Worm (Caenorhabditis elegans) whole organism, L3 larva: Measurements from ENCODE around the gene F18E9.8.
"Not testable (repeated sequence)": the region's sequence is repeated elsewhere in the genome, so short reads cannot be mapped to it uniquely, and the experiment has no call there.

ENCODE experiments used
- R02D3.7 ChIP-seq: fragments of 150-350 bp; optimal IDR thresholded peaks from 2 replicates; lab custom pipeline; 2014; ENCODE audit warnings: missing biosample characterization, missing genetic modification characterization
- ZK546.5 ChIP-seq: sonication (generic microtip); optimal IDR thresholded peaks from 2 replicates; lab custom pipeline; 2017; ENCODE audit warnings: missing biosample characterization, missing genetic modification characterization
- aly-2 ChIP-seq: fragments of 150-350 bp; optimal IDR thresholded peaks from 2 replicates; lab custom pipeline; 2014; ENCODE audit warnings: missing biosample characterization, missing genetic modification characterization
- ama-1 ChIP-seq: fragments of 150-350 bp; optimal IDR thresholded peaks from 2 replicates; lab custom pipeline; 2018
- ceh-16 ChIP-seq: sonication (generic microtip); optimal IDR thresholded peaks from 2 replicates; lab custom pipeline; 2017; ENCODE audit warnings: missing biosample characterization, missing genetic modification characterization
- ceh-28 ChIP-seq: fragments of 150-350 bp; optimal IDR thresholded peaks from 2 replicates; lab custom pipeline; 2014; ENCODE audit warnings: missing biosample characterization, missing genetic modification reagents, missing genetic modification characterization
- ceh-82 ChIP-seq: fragments of 150-350 bp; optimal IDR thresholded peaks from 2 replicates; lab custom pipeline; 2014; ENCODE audit warnings: missing biosample characterization, missing genetic modification characterization
- ceh-9 ChIP-seq: sonication (generic microtip); optimal IDR thresholded peaks from 2 replicates; lab custom pipeline; 2018; ENCODE audit warnings: missing biosample characterization, missing genetic modification characterization
- egl-27 ChIP-seq: sonication (generic microtip); optimal IDR thresholded peaks from 4 replicates; lab custom pipeline; 2017; ENCODE audit warnings: missing biosample characterization, missing genetic modification reagents, missing genetic modification characterization
- egl-5 ChIP-seq: fragments of 150-350 bp; optimal IDR thresholded peaks from 2 replicates; lab custom pipeline; 2017; ENCODE audit warnings: missing biosample characterization, missing genetic modification reagents, missing genetic modification characterization, inconsistent platforms
- elt-2 ChIP-seq: sonication (generic microtip); optimal IDR thresholded peaks from 2 replicates; lab custom pipeline; 2016; ENCODE audit warnings: missing genetic modification reagents, mild to moderate bottlenecking, missing genetic modification characterization, missing compliant biosample characterization
- fkh-10 ChIP-seq: sonication (generic microtip); optimal IDR thresholded peaks from 2 replicates; lab custom pipeline; 2017; ENCODE audit warnings: missing biosample characterization, missing genetic modification reagents, missing genetic modification characterization
- fkh-2 ChIP-seq: fragments of 150-350 bp; optimal IDR thresholded peaks from 2 replicates; lab custom pipeline; 2014; ENCODE audit warnings: missing biosample characterization, missing genetic modification reagents, missing genetic modification characterization
- hmg-11 ChIP-seq: sonication (generic microtip); optimal IDR thresholded peaks from 2 replicates; lab custom pipeline; 2016; ENCODE audit warnings: missing genetic modification characterization, missing compliant biosample characterization
- lin-39 ChIP-seq: fragments of 150-350 bp; optimal IDR thresholded peaks from 2 replicates; lab custom pipeline; 2018; ENCODE audit warnings: missing biosample characterization, missing genetic modification reagents, missing genetic modification characterization
- mdl-1 ChIP-seq: fragments of 150-350 bp; optimal IDR thresholded peaks from 2 replicates; lab custom pipeline; 2014; ENCODE audit warnings: missing biosample characterization, missing genetic modification characterization
- mml-1 ChIP-seq: fragments of 150-350 bp; sonication (generic microtip); optimal IDR thresholded peaks from 3 replicates; lab custom pipeline; 2014; ENCODE audit warnings: missing biosample characterization, missing genetic modification characterization
- nfya-1 ChIP-seq: sonication (generic microtip); optimal IDR thresholded peaks from 2 replicates; lab custom pipeline; 2017; ENCODE audit warnings: missing genetic modification characterization, mild to moderate bottlenecking, missing compliant biosample characterization, antibody characterized with exemption, moderate library complexity; ENCODE audit not compliant: insufficient read depth
- nhr-11 ChIP-seq: fragments of 150-350 bp; optimal IDR thresholded peaks from 2 replicates; lab custom pipeline; 2014; ENCODE audit warnings: missing biosample characterization, missing genetic modification characterization
- nhr-237 ChIP-seq: fragments of 150-350 bp; optimal IDR thresholded peaks from 2 replicates; lab custom pipeline; 2014; ENCODE audit warnings: missing biosample characterization, missing genetic modification characterization
- nhr-25 ChIP-seq: sonication (generic microtip); optimal IDR thresholded peaks from 2 replicates; lab custom pipeline; 2017; ENCODE audit warnings: missing biosample characterization, missing genetic modification characterization
- nhr-28 ChIP-seq: fragments of 150-350 bp; optimal IDR thresholded peaks from 2 replicates; lab custom pipeline; 2014; ENCODE audit warnings: missing biosample characterization, missing genetic modification characterization
- nhr-43 ChIP-seq: sonication (generic microtip); optimal IDR thresholded peaks from 2 replicates; lab custom pipeline; 2016; ENCODE audit warnings: mild to moderate bottlenecking, missing genetic modification characterization, missing compliant biosample characterization; ENCODE audit not compliant: poor library complexity, severe bottlenecking
- nhr-67 ChIP-seq: fragments of 150-350 bp; optimal IDR thresholded peaks from 2 replicates; lab custom pipeline; 2014; ENCODE audit warnings: missing biosample characterization, missing genetic modification characterization
- nhr-76 ChIP-seq: fragments of 150-350 bp; sonication (generic microtip); optimal IDR thresholded peaks from 5 replicates; lab custom pipeline; 2014; ENCODE audit warnings: missing biosample characterization, missing genetic modification characterization
- nhr-77 ChIP-seq: fragments of 150-350 bp; optimal IDR thresholded peaks from 2 replicates; lab custom pipeline; 2014; ENCODE audit warnings: missing biosample characterization, missing genetic modification characterization
- pha-4 ChIP-seq: fragments of 150-350 bp; optimal IDR thresholded peaks from 2 replicates; lab custom pipeline; 2014; ENCODE audit warnings: missing biosample characterization, missing genetic modification reagents, missing genetic modification characterization
- sea-2 ChIP-seq: fragments of 150-350 bp; sonication (generic microtip); optimal IDR thresholded peaks from 4 replicates; lab custom pipeline; 2014; ENCODE audit warnings: missing biosample characterization, missing genetic modification reagents, missing genetic modification characterization
- skn-1 ChIP-seq: fragments of 150-350 bp; optimal IDR thresholded peaks from 2 replicates; lab custom pipeline; 2014; ENCODE audit warnings: missing biosample characterization, missing genetic modification characterization
- tbx-2 ChIP-seq: sonication (generic microtip); optimal IDR thresholded peaks from 2 replicates; lab custom pipeline; 2016; ENCODE audit warnings: mild to moderate bottlenecking, missing genetic modification characterization, missing compliant biosample characterization
- zag-1 ChIP-seq: fragments of 150-350 bp; optimal IDR thresholded peaks from 2 replicates; lab custom pipeline; 2014; ENCODE audit warnings: missing biosample characterization, missing genetic modification characterization
- ztf-4 ChIP-seq: fragments of 150-350 bp; optimal IDR thresholded peaks from 2 replicates; lab custom pipeline; 2014; ENCODE audit warnings: missing biosample characterization, missing genetic modification characterization

The F18E9.8 gene

DNA sequence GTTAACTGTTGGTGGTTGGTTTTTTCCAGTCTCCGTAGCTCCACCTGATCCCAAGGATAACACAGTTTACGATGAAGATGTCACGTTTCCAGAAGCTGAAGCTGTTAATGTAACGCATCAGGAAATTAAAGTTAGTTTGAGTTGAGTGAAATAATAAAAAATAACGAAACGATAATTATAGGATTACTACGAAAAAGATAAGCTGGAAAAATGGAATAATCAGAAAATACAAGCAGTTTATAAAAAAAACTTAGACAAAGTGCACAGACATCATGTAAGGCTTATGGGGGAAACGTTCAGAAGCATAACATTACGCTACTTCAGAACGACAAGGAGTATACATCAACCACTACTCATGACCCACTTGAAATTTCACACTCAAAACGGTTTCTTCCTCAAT is at the start of gene F18E9.8:
F18E9.8 (minus strand) TSS at position 101 of the 400 bp plus-strand sequence.
- TF ChIP-seq mdl-1 (tag; lab: Kevin White, UChicago): no peak
- TF ChIP-seq sea-2 (GFP tag; lab: Kevin White, UChicago): no peak
- no peak for TF ChIP-seq nhr-237 (tag; lab: Kevin White, UChicago)
- no peak for TF ChIP-seq R02D3.7
- TF ChIP-seq nhr-76 (tag; lab: Kevin White, UChicago): no peak
- TF ChIP-seq ceh-16 (tag; lab: Kevin White, UChicago): no peak
- no peak for TF ChIP-seq lin-39
- TF ChIP-seq aly-2 (tag; lab: Kevin White, UChicago): no peak
- no peak for TF ChIP-seq ama-1 (lab: Kevin White, UChicago)
- no peak for TF ChIP-seq egl-5 (tag; lab: Kevin White, UChicago)
- TF ChIP-seq, all 47 proteins: peak for 0

DNA sequence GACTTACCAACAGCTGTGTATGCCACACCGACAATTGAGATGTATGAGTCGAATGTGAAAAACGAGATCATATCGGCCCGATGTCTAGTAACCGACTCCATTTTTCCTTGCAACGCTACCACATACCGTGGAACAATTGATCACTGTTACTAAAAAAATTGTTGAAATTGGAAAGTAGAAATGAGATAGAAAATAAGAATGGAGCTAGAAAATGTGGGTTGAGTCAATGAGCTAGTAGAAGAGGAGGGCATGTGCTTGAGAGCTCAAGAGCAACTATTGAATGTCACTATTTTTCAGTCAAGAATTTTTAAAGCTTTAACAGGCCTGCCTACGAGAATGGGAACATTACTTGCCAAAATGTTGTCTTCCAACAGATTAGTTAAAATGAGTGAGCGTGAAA is 43.7 kb upstream of the F18E9.8 start, which contains the start of gene K01A12.3:
K01A12.3 (minus strand) TSS at position 101 of the 400 bp plus-strand sequence.
- TF ChIP-seq nhr-237 (tag; lab: Kevin White, UChicago) (no peak), ceh-28 (no peak), nhr-77 (tag; lab: Kevin White, UChicago) (no peak), fkh-10 (GFP tag; lab: Kevin White, UChicago) (no peak), sea-2 (GFP tag; lab: Kevin White, UChicago) (no peak), elt-2 (tag; lab: Kevin White, UChicago) (no peak), mml-1 (no peak), skn-1 (tag; lab: Kevin White, UChicago) (no peak), nhr-67 (no peak)

DNA sequence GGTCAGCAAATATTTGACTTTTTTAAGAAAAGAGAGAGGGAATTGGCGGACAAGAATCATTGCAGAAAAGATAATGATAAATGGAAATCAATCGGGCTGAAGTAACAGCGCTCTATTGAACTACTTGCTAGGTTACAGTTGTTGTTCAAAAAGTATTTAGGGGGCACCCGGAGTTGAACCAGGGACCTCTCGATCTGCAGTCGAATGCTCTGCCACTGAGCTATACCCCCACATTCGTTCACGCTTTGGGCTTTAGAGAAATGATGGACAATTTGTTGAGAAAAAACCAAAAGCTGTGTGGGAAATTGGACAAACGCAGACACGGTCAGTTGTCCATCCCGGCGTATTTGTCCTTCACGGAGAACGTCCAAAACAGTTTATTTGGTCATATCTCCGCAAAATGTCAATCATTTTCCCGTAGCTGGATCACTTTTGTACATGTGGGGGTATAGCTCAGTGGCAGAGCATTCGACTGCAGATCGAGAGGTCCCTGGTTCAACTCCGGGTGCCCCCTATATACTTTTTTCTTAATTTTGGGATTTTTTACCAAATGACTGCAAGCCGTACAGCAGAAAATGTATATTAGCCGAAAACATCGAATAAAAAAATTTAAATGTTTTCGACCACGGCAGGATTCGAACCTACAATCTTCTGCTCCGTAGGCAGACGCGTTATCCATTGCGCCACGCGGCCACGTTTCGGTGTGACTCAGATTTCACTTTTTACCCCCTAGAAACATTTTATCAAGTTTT is 42.7 kb upstream of the F18E9.8 start:
- peak; percentile 46 for TF ChIP-seq nhr-25 (tag; lab: Kevin White, UChicago)
- peak; percentile 47 for TF ChIP-seq lin-39
- peak; percentile 20 for TF ChIP-seq pha-4 (tag; lab: Kevin White, UChicago)
- TF ChIP-seq zag-1: no peak
- peak; percentile 49 for TF ChIP-seq nhr-43 (tag; lab: Kevin White, UChicago)
- TF ChIP-seq nhr-28 (tag; lab: Kevin White, UChicago): no peak
- peak; percentile 53 for TF ChIP-seq hmg-11
- no peak for TF ChIP-seq ztf-4
- TF ChIP-seq elt-2 (tag; lab: Kevin White, UChicago): peak; percentile 21
- peak; percentile 40 for TF ChIP-seq nfya-1 (tag; lab: Kevin White, UChicago)
- peak; percentile 63 for TF ChIP-seq tbx-2
- peak; percentile 50 for TF ChIP-seq egl-27 (tag; lab: Kevin White, UChicago)
- TF ChIP-seq ceh-28: peak; percentile 8
- TF ChIP-seq fkh-2 (tag; lab: Kevin White, UChicago): no peak
- TF ChIP-seq ceh-9 (tag; lab: Kevin White, UChicago): no peak

DNA sequence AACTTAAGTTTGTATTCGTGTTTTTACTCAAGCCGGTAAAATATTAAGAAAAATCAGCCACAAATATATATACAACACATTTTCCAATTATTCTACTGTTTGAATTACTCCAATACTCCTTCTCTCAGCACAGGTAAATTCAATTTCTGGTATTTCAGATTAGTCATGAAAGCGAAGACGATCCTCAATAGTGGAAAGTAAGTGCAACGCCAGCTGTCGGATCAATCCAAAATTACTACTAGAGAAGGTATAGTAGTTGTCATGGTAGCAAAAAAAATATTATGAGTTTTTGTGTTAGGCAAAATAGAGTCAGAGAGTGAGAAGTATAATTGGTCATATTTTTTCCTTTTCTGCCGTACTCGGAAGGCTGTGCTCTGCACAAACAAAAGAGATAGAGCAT is 31.7 kb upstream of the F18E9.8 start, which contains the start of gene K01A12.2:
K01A12.2 (plus strand) TSS at position 301 of the 400 bp plus-strand sequence.
- TF ChIP-seq egl-5 (tag; lab: Kevin White, UChicago): no peak

DNA sequence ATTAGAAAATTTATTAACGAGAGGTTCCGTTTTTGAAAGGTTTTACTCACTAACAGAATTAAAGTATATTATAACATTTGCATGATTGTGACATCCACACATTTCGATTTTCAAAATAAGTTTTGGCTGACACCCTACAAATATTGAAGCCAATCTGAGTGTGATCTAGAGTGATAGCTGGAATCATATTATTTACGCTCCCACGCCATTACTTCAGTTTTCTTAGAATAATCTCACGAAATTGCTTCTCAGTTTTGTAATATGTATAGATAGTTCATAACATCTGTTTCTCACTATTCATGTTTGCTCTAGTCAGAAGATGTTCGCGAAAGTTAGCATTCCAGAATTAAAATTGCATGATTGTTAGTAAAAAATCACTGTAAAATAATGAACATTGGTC is 30.9 kb upstream of the F18E9.8 start:
- peak; percentile 63 for TF ChIP-seq nhr-11
- TF ChIP-seq ZK546.5: no peak

DNA sequence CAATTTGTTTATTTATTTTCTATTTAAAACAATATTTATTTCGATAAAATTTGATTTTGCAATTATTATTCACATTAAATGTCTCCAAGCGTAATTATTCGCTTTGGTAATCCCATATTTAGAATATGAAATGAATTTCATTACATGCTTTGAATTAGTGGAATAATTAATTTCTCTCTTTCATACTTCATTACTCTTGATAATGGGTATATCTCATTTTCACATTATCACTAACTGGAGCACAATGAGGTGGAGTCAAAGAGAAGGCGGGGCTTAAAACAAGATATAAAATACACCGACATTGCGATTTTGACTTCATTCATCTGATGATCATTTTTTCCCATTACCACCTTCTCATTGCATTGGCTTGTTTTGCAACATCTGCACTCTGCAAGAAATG is 29.3 kb upstream of the F18E9.8 start, which contains the start of gene K01A12.4:
K01A12.4 (plus strand) TSS at position 301 of the 400 bp plus-strand sequence.
- TF ChIP-seq nhr-28, elt-2, ceh-82 (tag; lab: Kevin White, UChicago): not testable (repeated sequence)
